Worm (Caenorhabditis elegans): ENCODE measurements around the gene K12H4.3.
A peak's percentile ranks its signal among the peaks of the same experiment; 100 is the strongest.

Gene K12H4.3

ce11 chrIII:8080165-8080738 is 34.4 kb downstream of the K12H4.3 start, which contains the start of the genes dcr-1 and apc-2 (continued):
- TF ChIP-seq xnd-1 (tag; optimal IDR thresholded peaks at IDR 0.05), result no peak
- no peak for TF ChIP-seq C17E4.6 (GFP tag; IDR thresholded peaks at IDR 0.05)

ce11 chrIII:8085355-8085754 is 39.5 kb downstream of the K12H4.3 start, which contains the start of the genes K06H7.7 and grp-1:
Gene K06H7.7 (minus strand): TSS chrIII:8085475.
Gene grp-1 (plus strand): TSS chrIII:8085705.
- TF ChIP-seq chd-7 (tag; optimal IDR thresholded peaks at IDR 0.05) (no peak), let-607 (tag; optimal IDR thresholded peaks at IDR 0.05) (no peak), let-526 (GFP tag; IDR thresholded peaks at IDR 0.05) (no peak), lsl-1 (GFP tag; optimal IDR thresholded peaks at IDR 0.05) (peak; percentile 77), pbrm-1 (GFP tag; IDR thresholded peaks at IDR 0.05) (no peak), madf-8 (GFP tag; conservative IDR thresholded peaks at IDR 0.05) (no peak), F39B2.1 (GFP tag; IDR thresholded peaks at IDR 0.05) (no peak), ztf-18 (tag; optimal IDR thresholded peaks at IDR 0.05) (no peak), xnd-1 (tag; optimal IDR thresholded peaks at IDR 0.05) (no peak), him-1 (tag; optimal IDR thresholded peaks at IDR 0.05) (no peak), pha-4 (tag; optimal IDR thresholded peaks at IDR 0.05) (no peak), F33H1.4 (GFP tag; IDR thresholded peaks at IDR 0.05) (0 out of 2 replicates have a peak, but pooled peaks have one; percentile 26), K11D2.4 (GFP tag; IDR thresholded peaks at IDR 0.05) (no peak), hmg-1.2 (GFP tag; IDR thresholded peaks at IDR 0.05) (peak; percentile 27; the same call in 1 of the 2 replicates), nhr-179 (tag; optimal IDR thresholded peaks at IDR 0.05) (no peak), madf-6 (GFP tag; IDR thresholded peaks at IDR 0.05) (peak; percentile 31; the same call in 1 of the 2 replicates), tbp1 (GFP tag; optimal IDR thresholded peaks at IDR 0.05) (peak; percentile 1), attf-6 (GFP tag; IDR thresholded peaks at IDR 0.05) (no peak), B0261.1 (tag; optimal IDR thresholded peaks at IDR 0.05) (no peak), snpc-4 (GFP tag; optimal IDR thresholded peaks at IDR 0.05) (no peak), snpc-4 (tag; optimal IDR thresholded peaks at IDR 0.05) (no peak), sea-2 (GFP tag; IDR thresholded peaks at IDR 0.05) (no peak), nfya-2 (GFP tag; IDR thresholded peaks at IDR 0.05) (no peak), aptf-2 (GFP tag; conservative IDR thresholded peaks at IDR 0.05) (no peak)

- TF ChIP-seq nfya-2 (GFP tag; IDR thresholded peaks at IDR 0.05), result no peak
- TF ChIP-seq attf-5 (GFP tag; optimal IDR thresholded peaks at IDR 0.05), result no peak
- no peak for TF ChIP-seq ccch-3 (GFP tag; optimal IDR thresholded peaks at IDR 0.05)
- no peak for TF ChIP-seq F57C9.4 (tag; optimal IDR thresholded peaks at IDR 0.05)
- no peak for TF ChIP-seq snpc-1.3 (tag; optimal IDR thresholded peaks at IDR 0.05; ENCODE audit: insufficient read depth)
- TF ChIP-seq cebp-2 (GFP tag; IDR thresholded peaks at IDR 0.05), result no peak
- no peak for TF ChIP-seq lin-54 (GFP tag; optimal IDR thresholded peaks at IDR 0.05)
- no peak for TF ChIP-seq lsy-27 (tag; optimal IDR thresholded peaks at IDR 0.05; ENCODE audit: borderline replicate concordance, insufficient read depth)
- TF ChIP-seq ztf-25 (GFP tag; IDR thresholded peaks at IDR 0.05), result no peak
- TF ChIP-seq ZK185.1 (tag; optimal IDR thresholded peaks at IDR 0.05; ENCODE audit: poor library complexity, severe bottlenecking), result no peak
- TF ChIP-seq ztf-3 (GFP tag; optimal IDR thresholded peaks at IDR 0.05), result no peak
- no peak for TF ChIP-seq ztf-28 (GFP tag; IDR thresholded peaks at IDR 0.05)
- TF ChIP-seq unc-62 (GFP tag; optimal IDR thresholded peaks at IDR 0.05), result no peak
- no peak for TF ChIP-seq D2030.7 (GFP tag; IDR thresholded peaks at IDR 0.05)
Observed at ce11 chrIII:8088235-8088634, 42.4 kb downstream of the K12H4.3 start, which contains the start of gene vms-1. Gene vms-1 (plus strand): TSS chrIII:8088535.
